Fruit fly (Drosophila melanogaster): Measurements from ENCODE around the gene CG18178.

Gene CG18178

DNA sequence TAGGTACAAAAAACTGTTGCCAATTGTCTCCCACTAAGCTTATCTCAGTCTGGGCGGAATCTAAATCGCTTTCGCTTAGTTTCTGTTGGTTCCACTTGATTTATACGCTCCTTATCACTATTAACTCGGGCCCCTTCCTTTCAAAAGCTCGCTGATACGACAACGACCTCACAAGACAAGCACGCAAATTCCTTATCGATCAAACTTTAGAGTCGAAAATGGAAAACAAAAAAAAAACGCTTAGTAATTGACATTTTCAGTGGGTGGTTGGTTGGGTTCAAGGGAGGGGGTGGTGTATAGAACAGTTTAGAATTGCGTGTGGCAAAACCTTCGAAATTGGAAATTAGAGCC is 27.5 kb downstream of the CG18178 start (continued):
- TF ChIP-seq CG18599 (GFP tag; optimal IDR thresholded peaks at IDR 0.05) (peak; percentile 27), dpn (GFP tag; optimal IDR thresholded peaks at IDR 0.05) (no peak), GATAe (GFP tag; conservative IDR thresholded peaks at IDR 0.05) (peak; percentile 90), HmgZ (tag; optimal IDR thresholded peaks at IDR 0.05) (peak; percentile 53), sd (tag; optimal IDR thresholded peaks at IDR 0.05) (peak; percentile 66), onecut (GFP tag; IDR thresholded peaks at IDR 0.05) (peak; percentile 70), lola (GFP tag; optimal IDR thresholded peaks at IDR 0.05) (no peak), row (GFP tag; IDR thresholded peaks at IDR 0.05) (peak; percentile 5; the same call in 1 of the 3 replicates), YL-1 (GFP tag; optimal IDR thresholded peaks at IDR 0.05) (peak; percentile 7), CG10543 (GFP tag; optimal IDR thresholded peaks at IDR 0.05) (peak; percentile 51), Hey (tag; optimal IDR thresholded peaks at IDR 0.05) (peak; percentile 12), Ets65A (GFP tag) (peak; percentile 24), Bgb (GFP tag; IDR thresholded peaks at IDR 0.05; ENCODE audit: partially characterized antibody) (no peak), pfk (GFP tag; optimal IDR thresholded peaks at IDR 0.05) (peak; percentile 20), MBD-R2 (GFP tag; IDR thresholded peaks at IDR 0.05) (0 out of 2 replicates have a peak, but pooled peaks have one; percentile 5), mirr (GFP tag; optimal IDR thresholded peaks at IDR 0.05) (peak; percentile 89), Adf1 (GFP tag; IDR thresholded peaks at IDR 0.05) (peak; percentile 4; the same call in 1 of the 2 replicates), exex (tag; optimal IDR thresholded peaks at IDR 0.05) (peak; percentile 97), lab (GFP tag; optimal IDR thresholded peaks at IDR 0.05) (peak; percentile 63), Hr3 (GFP tag; optimal IDR thresholded peaks at IDR 0.05) (no peak)

dm6 chr3L:9690798-9691475 is 28.0 kb downstream of the CG18178 start:
- TF ChIP-seq Ssrp (tag; optimal IDR thresholded peaks at IDR 0.05) (no peak), CG15601 (tag; optimal IDR thresholded peaks at IDR 0.05) (no peak), Eip74EF (GFP tag; optimal IDR thresholded peaks at IDR 0.05) (no peak), dan (GFP tag; IDR thresholded peaks at IDR 0.05) (no peak), lilli (GFP tag; optimal IDR thresholded peaks at IDR 0.05) (peak; percentile 40), tap (tag; optimal IDR thresholded peaks at IDR 0.05) (peak; percentile 18), lola (GFP tag; optimal IDR thresholded peaks at IDR 0.05) (no peak), Ptx1 (GFP tag; IDR thresholded peaks at IDR 0.05) (no peak), ham (GFP tag; IDR thresholded peaks at IDR 0.05) (no peak), MESR4 (GFP tag; optimal IDR thresholded peaks at IDR 0.05) (no peak), pita (GFP tag; optimal IDR thresholded peaks at IDR 0.05) (no peak), pan (optimal IDR thresholded peaks at IDR 0.05) (no peak), pan (GFP tag; optimal IDR thresholded peaks at IDR 0.05 in 1 of 2, IDR thresholded peaks at IDR 0.05 in 1 of 2) (no peak), CG10147 (GFP tag; optimal IDR thresholded peaks at IDR 0.05) (peak; percentile 38), CG43689 (GFP tag; IDR thresholded peaks at IDR 0.05) (no peak), CG14860 (GFP tag; IDR thresholded peaks at IDR 0.05; ENCODE audit: partially characterized antibody) (no peak), Jarid2 (GFP tag; optimal IDR thresholded peaks at IDR 0.05) (no peak), Nf-YB (GFP tag; optimal IDR thresholded peaks at IDR 0.05) (no peak), croc (GFP tag; conservative IDR thresholded peaks at IDR 0.05) (no peak), twi (tag; optimal IDR thresholded peaks at IDR 0.05) (no peak), wor (GFP tag; IDR thresholded peaks at IDR 0.05) (no peak), MBD-R2 (GFP tag; IDR thresholded peaks at IDR 0.05) (0 out of 2 replicates have a peak, but pooled peaks have one; percentile 8), ap (GFP tag; IDR thresholded peaks at IDR 0.05) (0 out of 2 replicates have a peak, but pooled peaks have one; percentile 6), run (tag; optimal IDR thresholded peaks at IDR 0.05) (no peak), chinmo (GFP tag; IDR thresholded peaks at IDR 0.05; ENCODE audit: partially characterized antibody) (no peak), en (GFP tag; optimal IDR thresholded peaks at IDR 0.05) (no peak), Dp (GFP tag; optimal IDR thresholded peaks at IDR 0.05) (no peak), org-1 (GFP tag; optimal IDR thresholded peaks at IDR 0.05) (peak; percentile 18), CG12942 (GFP tag; optimal IDR thresholded peaks at IDR 0.05) (no peak), rib (GFP tag; IDR thresholded peaks at IDR 0.05) (no peak), CG34376 (GFP tag; optimal IDR thresholded peaks at IDR 0.05) (no peak)

All from whole organism, embryonic.